Worm (Caenorhabditis elegans) whole organism, L2 larva: ENCODE results near the gene T01B4.3.

Source experiments
- R02D3.7 ChIP-seq: fragments of 150-350 bp; optimal IDR thresholded peaks from 2 replicates; lab custom pipeline; 2014; ENCODE audit warnings: missing biosample characterization, missing genetic modification characterization
- aly-2 ChIP-seq: fragments of 150-350 bp; optimal IDR thresholded peaks from 2 replicates; lab custom pipeline; 2014; ENCODE audit warnings: missing biosample characterization, missing genetic modification characterization
- ceh-82 ChIP-seq: fragments of 150-350 bp; optimal IDR thresholded peaks from 2 replicates; lab custom pipeline; 2014; ENCODE audit warnings: missing biosample characterization, missing genetic modification characterization
- egl-27 ChIP-seq: sonication (generic microtip); optimal IDR thresholded peaks from 3 replicates; lab custom pipeline; 2017; ENCODE audit warnings: missing biosample characterization, missing genetic modification reagents, missing genetic modification characterization
- elt-1 ChIP-seq: fragments of 150-350 bp; optimal IDR thresholded peaks from 2 replicates; lab custom pipeline; 2014; ENCODE audit warnings: missing biosample characterization, missing genetic modification characterization
- lsy-2 ChIP-seq, 2 experiments: fragments of 150-350 bp in 1 of 2; sonication (generic microtip) in 1 of 2; optimal IDR thresholded peaks; 2 replicates each; lab custom pipeline; 2014 to 2017; ENCODE audit warnings: missing biosample characterization in 2 of 2, missing genetic modification characterization in 2 of 2
- unc-39 ChIP-seq: fragments of 150-350 bp; optimal IDR thresholded peaks from 2 replicates; lab custom pipeline; 2014; ENCODE audit warnings: missing biosample characterization, missing genetic modification characterization

- no peak for TF ChIP-seq unc-39 (tag; lab: Kevin White, UChicago)
- TF ChIP-seq aly-2 (tag; lab: Kevin White, UChicago): no peak
- TF ChIP-seq R02D3.7 (tag; lab: Kevin White, UChicago): no peak
- no peak for TF ChIP-seq lsy-2 (tag; optimal IDR thresholded peaks at IDR 0.05; lab: Kevin White, UChicago)
- no peak for TF ChIP-seq ceh-82 (tag; lab: Kevin White, UChicago)
- TF ChIP-seq egl-27 (tag; lab: Kevin White, UChicago): no peak
- no peak for TF ChIP-seq elt-1 (tag; lab: Kevin White, UChicago)
Observed at ce11 chrX:16321327-16321726, 3.8 kb upstream of the T01B4.3 start.
